Worm (Caenorhabditis elegans) whole organism, L3 larva: ENCODE data around the gene T28D6.3.

ENCODE experiments used
- daf-12 ChIP-seq: fragments of 150-350 bp; optimal IDR thresholded peaks from 2 replicates; lab custom pipeline; 2014; ENCODE audit warnings: missing biosample characterization, missing genetic modification reagents, missing genetic modification characterization
- lsy-12 ChIP-seq: sonication (generic microtip); optimal IDR thresholded peaks from 2 replicates; lab custom pipeline; 2016; ENCODE audit warnings: mild to moderate bottlenecking, missing genetic modification characterization, missing compliant biosample characterization
- nhr-28 ChIP-seq: fragments of 150-350 bp; optimal IDR thresholded peaks from 2 replicates; lab custom pipeline; 2014; ENCODE audit warnings: missing biosample characterization, missing genetic modification characterization
- skn-1 ChIP-seq: fragments of 150-350 bp; optimal IDR thresholded peaks from 2 replicates; lab custom pipeline; 2014; ENCODE audit warnings: missing biosample characterization, missing genetic modification characterization

The T28D6.3 gene

DNA sequence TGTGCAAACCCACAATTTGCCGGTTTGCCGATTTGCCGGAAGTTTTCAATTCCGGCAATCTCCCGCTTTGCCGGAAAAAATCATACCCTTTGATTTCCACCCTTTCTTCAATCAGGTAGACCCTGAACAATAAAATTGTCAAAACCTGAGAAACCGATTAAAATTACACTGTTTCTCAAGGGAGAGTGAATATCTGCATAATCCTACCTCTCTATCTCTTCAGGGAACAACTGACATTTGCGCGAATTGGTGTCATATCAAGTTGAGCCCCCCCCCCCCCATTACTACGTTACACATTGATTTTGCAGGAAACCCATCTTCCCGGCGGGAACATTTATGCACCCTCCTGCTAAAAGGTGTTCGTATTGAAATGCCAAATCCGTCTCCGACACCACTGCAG is 43.8 kb downstream of the T28D6.3 start, which contains the start of gene twk-31:
Gene twk-31, plus strand, starts transcription at position 301 of the 400 bp plus-strand sequence.
- TF ChIP-seq daf-12 (tag; lab: Kevin White, UChicago), result no peak
- TF ChIP-seq lsy-12 (tag; lab: Kevin White, UChicago), result no peak
- no peak for TF ChIP-seq skn-1 (tag; lab: Kevin White, UChicago)
- no peak for TF ChIP-seq nhr-28 (tag; lab: Kevin White, UChicago)
